Worm (Caenorhabditis elegans): ENCODE results near the gene F02D10.3.
A peak's percentile ranks its signal among the peaks of the same experiment; 100 is the strongest.

The F02D10.3 gene

DNA sequence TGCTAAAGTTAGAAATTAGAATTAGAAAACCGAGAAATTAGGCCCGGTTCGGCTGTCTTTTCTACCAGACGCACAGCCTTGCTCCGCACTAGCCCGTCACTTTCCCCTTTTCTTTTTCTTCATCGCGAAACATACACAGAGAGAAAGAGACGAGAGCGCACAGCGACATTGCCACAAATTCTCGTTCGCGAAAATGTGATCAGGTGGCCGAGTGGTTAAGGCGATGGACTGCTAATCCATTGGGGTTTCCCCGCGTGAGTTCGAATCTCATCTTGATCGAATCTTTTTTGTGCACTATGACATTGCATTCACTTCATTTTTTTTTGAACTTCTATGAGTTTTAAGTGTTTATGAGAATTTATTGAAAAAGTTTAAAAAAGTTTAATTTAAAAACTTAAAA, 20.0 kb downstream of the F02D10.3 start (continued):
- peak; percentile 84 for TF ChIP-seq pbrm-1 (GFP tag; IDR thresholded peaks at IDR 0.05)
- no peak for TF ChIP-seq Y95B8A.8 (GFP tag; IDR thresholded peaks at IDR 0.05)
- TF ChIP-seq F57C9.4 (tag; optimal IDR thresholded peaks at IDR 0.05), result no peak
- TF ChIP-seq attf-6 (GFP tag; IDR thresholded peaks at IDR 0.05), result no peak
- TF ChIP-seq F49E8.2 (tag; optimal IDR thresholded peaks at IDR 0.05; ENCODE audit: insufficient read depth), result no peak
- peak; percentile 50; the same call in 1 of the 2 replicates for TF ChIP-seq Y53F4B.3 (GFP tag; IDR thresholded peaks at IDR 0.05)
- TF ChIP-seq ztf-6 (GFP tag; IDR thresholded peaks at IDR 0.05), result no peak
- TF ChIP-seq F57A8.1 (GFP tag; optimal IDR thresholded peaks at IDR 0.05), result no peak
- no peak for TF ChIP-seq aptf-3 (GFP tag; IDR thresholded peaks at IDR 0.05)
- no peak for TF ChIP-seq F52B5.7 (tag; optimal IDR thresholded peaks at IDR 0.05)
- TF ChIP-seq ztf-28 (GFP tag; IDR thresholded peaks at IDR 0.05), result 0 out of 2 replicates have a peak, but pooled peaks have one; percentile 60
- peak; percentile 60 for TF ChIP-seq nhr-90 (tag; optimal IDR thresholded peaks at IDR 0.05)
- no peak for TF ChIP-seq somi-1 (GFP tag; optimal IDR thresholded peaks at IDR 0.05)
- TF ChIP-seq ceh-58 (GFP tag; IDR thresholded peaks at IDR 0.05), result no peak
- no peak for TF ChIP-seq unc-62 (GFP tag; optimal IDR thresholded peaks at IDR 0.05)
- TF ChIP-seq repo-1 (tag; optimal IDR thresholded peaks at IDR 0.05), result no peak

DNA sequence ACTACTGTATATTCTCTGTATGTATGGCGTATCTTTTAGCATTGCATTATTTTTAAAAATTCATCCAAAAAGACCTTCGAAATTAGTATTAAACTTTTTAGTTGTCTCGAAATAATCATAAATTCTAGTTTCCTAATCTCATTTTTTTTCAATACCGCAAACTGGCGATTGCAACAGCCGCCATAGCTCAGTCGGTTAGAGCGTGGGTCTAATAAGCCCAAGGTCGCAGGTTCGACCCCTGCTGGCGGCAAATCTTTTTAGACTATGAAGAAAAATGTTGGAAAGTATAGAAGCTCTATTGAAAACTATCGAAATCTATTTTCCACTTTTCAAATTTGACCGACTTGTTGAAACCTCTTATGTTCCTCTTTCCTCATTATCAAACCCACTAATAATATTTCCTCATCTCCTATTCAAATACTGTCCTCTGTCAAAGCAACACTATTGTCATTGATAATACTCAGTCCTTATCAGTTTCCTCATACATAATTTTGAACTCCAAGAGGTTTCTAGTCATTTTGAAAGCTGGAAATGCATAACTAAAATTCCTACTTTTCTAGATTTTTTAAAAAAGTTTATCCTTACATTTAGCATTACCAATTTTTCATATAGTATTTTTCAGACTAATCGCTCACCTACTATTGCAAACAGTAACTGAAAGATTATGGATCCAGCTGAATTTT, 26.5 kb downstream of the F02D10.3 start, which contains the start of gene jmjd-3.3:
TSS of gene jmjd-3.3 (plus strand) at position 633 of the 683 bp plus-strand sequence.
- TF ChIP-seq cebp-1 (GFP tag; IDR thresholded peaks at IDR 0.05) (no peak), cebp-1 (tag; optimal IDR thresholded peaks at IDR 0.05) (no peak), lsl-1 (GFP tag; optimal IDR thresholded peaks at IDR 0.05) (no peak), F49E8.2 (tag; optimal IDR thresholded peaks at IDR 0.05; ENCODE audit: insufficient read depth) (no peak), lin-26 (GFP tag; IDR thresholded peaks at IDR 0.05) (peak; percentile 44; the same call in 1 of the 2 replicates), ztf-25 (GFP tag; IDR thresholded peaks at IDR 0.05) (no peak), him-1 (tag; optimal IDR thresholded peaks at IDR 0.05) (peak; percentile 2), Y53G8AR.9 (GFP tag; conservative IDR thresholded peaks at IDR 0.05) (no peak), ztf-3 (GFP tag; optimal IDR thresholded peaks at IDR 0.05) (no peak), tbp1 (GFP tag; optimal IDR thresholded peaks at IDR 0.05) (peak; percentile 81), unc-130 (GFP tag; optimal IDR thresholded peaks at IDR 0.05) (no peak), ceh-58 (GFP tag; IDR thresholded peaks at IDR 0.05) (no peak), rec-8 (tag; optimal IDR thresholded peaks at IDR 0.05) (no peak), snpc-1.3 (tag; optimal IDR thresholded peaks at IDR 0.05; ENCODE audit: insufficient read depth) (peak; percentile 22), C06A6.2 (GFP tag; conservative IDR thresholded peaks at IDR 0.05) (no peak), dpff-1 (tag; optimal IDR thresholded peaks at IDR 0.05) (no peak), ztf-22 (GFP tag; optimal IDR thresholded peaks at IDR 0.05) (no peak), sea-2 (GFP tag; IDR thresholded peaks at IDR 0.05) (no peak), gei-17 (GFP tag; optimal IDR thresholded peaks at IDR 0.05) (no peak), Y56A3A.18 (GFP tag; IDR thresholded peaks at IDR 0.05) (no peak), rpc-1 (optimal IDR thresholded peaks at IDR 0.05) (peak; percentile 59), rpc-1 (tag; optimal IDR thresholded peaks at IDR 0.05) (peak; percentile 82), F22D6.2 (tag; optimal IDR thresholded peaks at IDR 0.05) (no peak), lin-40 (tag; optimal IDR thresholded peaks at IDR 0.05) (no peak), F23B12.7 (tag; optimal IDR thresholded peaks at IDR 0.05; ENCODE audit: insufficient read depth) (no peak), ceh-100 (GFP tag; IDR thresholded peaks at IDR 0.05) (no peak), F37B4.10 (GFP tag; IDR thresholded peaks at IDR 0.05) (no peak), madf-3 (GFP tag; IDR thresholded peaks at IDR 0.05) (no peak), nhr-90 (tag; optimal IDR thresholded peaks at IDR 0.05) (no peak), dpl-1 (GFP tag; optimal IDR thresholded peaks at IDR 0.05) (no peak), ceh-40 (GFP tag; IDR thresholded peaks at IDR 0.05) (no peak), fkh-3 (tag; optimal IDR thresholded peaks at IDR 0.05) (no peak), lin-35 (GFP tag; optimal IDR thresholded peaks at IDR 0.05) (no peak), snpc-4 (GFP tag; optimal IDR thresholded peaks at IDR 0.05) (no peak), snpc-4 (tag; optimal IDR thresholded peaks at IDR 0.05) (peak in 1 of 4 experiments; percentile 47)
